Fruit fly (Drosophila melanogaster) whole organism, embryonic: ENCODE measurements around the gene CG9270.
A peak's percentile ranks its signal among the peaks of the same experiment; 100 is the strongest.

Experiments used
- Antp ChIP-seq: fragments of 200-800 bp; sonication (Bioruptor generic); optimal IDR thresholded peaks from 3 replicates; lab custom pipeline; 2016; ENCODE audit warnings: missing biosample characterization, missing genetic modification characterization
- CG10267 ChIP-seq: fragments of 200-800 bp; sonication (Bioruptor generic); optimal IDR thresholded peaks from 2 replicates; lab custom pipeline; 2018; ENCODE audit warnings: missing biosample characterization, mild to moderate bottlenecking, missing genetic modification characterization, moderate library complexity
- CG10654 ChIP-seq: fragments of 200-800 bp; sonication (Bioruptor generic); optimal IDR thresholded peaks from 2 replicates; lab custom pipeline; 2016; ENCODE audit warnings: missing biosample characterization, missing genetic modification characterization
- CG11695 ChIP-seq: fragments of 200-800 bp; sonication (Bioruptor generic); IDR thresholded peaks from 3 replicates; pipeline ENCODE4 v1.3.6; 2022; ENCODE audit warnings: missing biosample characterization, missing genetic modification characterization
- CG14710 ChIP-seq: fragments of 200-800 bp; sonication (Bioruptor generic); optimal IDR thresholded peaks from 3 replicates; lab custom pipeline; 2019; ENCODE audit warnings: missing biosample characterization, mild to moderate bottlenecking, missing genetic modification characterization, moderate library complexity
- CG17912 ChIP-seq: fragments of 200-800 bp; sonication (Bioruptor generic); optimal IDR thresholded peaks from 2 replicates; lab custom pipeline; 2018; ENCODE audit warnings: missing biosample characterization, mild to moderate bottlenecking, missing genetic modification characterization
- CG2116 ChIP-seq: fragments of 200-800 bp; sonication (Bioruptor generic); optimal IDR thresholded peaks from 3 replicates; lab custom pipeline; 2018; ENCODE audit warnings: missing biosample characterization, mild to moderate bottlenecking, missing genetic modification characterization
- CG2129 ChIP-seq: fragments of 200-800 bp; sonication (Bioruptor generic); IDR thresholded peaks from 2 replicates; pipeline ENCODE4 v1.3.6; 2022; ENCODE audit warnings: missing biosample characterization, missing genetic modification characterization; ENCODE audit not compliant: partially characterized antibody
- CG3065 ChIP-seq: fragments of 200-800 bp; sonication (Bioruptor generic); optimal IDR thresholded peaks from 2 replicates; lab custom pipeline; 2016; ENCODE audit warnings: missing biosample characterization, missing genetic modification characterization
- CG32532 ChIP-seq: fragments of 200-800 bp; sonication (Bioruptor generic); IDR thresholded peaks from 2 replicates; pipeline ENCODE4 v1.3.6; 2022; ENCODE audit warnings: missing biosample characterization, missing genetic modification characterization
- CG33557 ChIP-seq: fragments of 200-800 bp; sonication (Bioruptor generic); optimal IDR thresholded peaks from 2 replicates; lab custom pipeline; 2019; ENCODE audit warnings: missing biosample characterization, mild to moderate bottlenecking, missing genetic modification characterization, moderate library complexity
- CG4404 ChIP-seq: fragments of 200-800 bp; sonication (Bioruptor generic); IDR thresholded peaks from 2 replicates; pipeline ENCODE4 v1.3.6; 2022; ENCODE audit warnings: missing biosample characterization, missing genetic modification characterization
- CG7372 ChIP-seq: fragments of 200-800 bp; sonication (Bioruptor generic); IDR thresholded peaks from 2 replicates; pipeline ENCODE4 v1.3.6; 2022; ENCODE audit warnings: missing biosample characterization, missing genetic modification characterization
- CG7786 ChIP-seq: fragments of 200-800 bp; sonication (Bioruptor generic); optimal IDR thresholded peaks from 2 replicates; lab custom pipeline; 2016; ENCODE audit warnings: missing biosample characterization, missing genetic modification characterization
- CG7987 ChIP-seq: fragments of 200-800 bp; sonication (Bioruptor generic); optimal IDR thresholded peaks from 2 replicates; lab custom pipeline; 2018; ENCODE audit warnings: missing biosample characterization, mild to moderate bottlenecking, missing genetic modification characterization, moderate library complexity
- CG8359 ChIP-seq: fragments of 200-800 bp; sonication (Bioruptor generic); optimal IDR thresholded peaks from 2 replicates; lab custom pipeline; 2017; ENCODE audit warnings: missing biosample characterization, mild to moderate bottlenecking, missing genetic modification characterization, borderline replicate concordance
- CG8924 ChIP-seq: fragments of 200-800 bp; optimal IDR thresholded peaks from 3 replicates; lab custom pipeline; 2019; ENCODE audit warnings: missing biosample characterization, mild to moderate bottlenecking, missing genetic modification characterization, moderate library complexity
- Chrac-16 ChIP-seq: fragments of 200-800 bp; sonication (Bioruptor generic); optimal IDR thresholded peaks from 3 replicates; lab custom pipeline; 2016; ENCODE audit warnings: missing biosample characterization, missing genetic modification characterization
- Eip74EF ChIP-seq, 2 experiments: fragments of 200-800 bp in 1 of 2; fragments of >200 bp in 1 of 2; sonication (Bioruptor generic) in 1 of 2; optimal IDR thresholded peaks; 2 replicates each; lab custom pipeline; 2017 to 2019; ENCODE audit warnings: missing biosample characterization in 2 of 2, missing genetic modification characterization in 2 of 2, mild to moderate bottlenecking in 1 of 2, moderate library complexity in 1 of 2
- Elba2 ChIP-seq: fragments of 200-800 bp; sonication (Bioruptor generic); optimal IDR thresholded peaks from 3 replicates; lab custom pipeline; 2016; ENCODE audit warnings: missing biosample characterization, missing genetic modification characterization
- H15 ChIP-seq: fragments of 200-800 bp; sonication (Bioruptor generic); IDR thresholded peaks from 3 replicates; pipeline ENCODE4 v1.3.6; 2022; ENCODE audit warnings: missing biosample characterization, missing genetic modification characterization
- Jarid2 ChIP-seq: fragments of 200-800 bp; sonication (Bioruptor generic); optimal IDR thresholded peaks from 3 replicates; lab custom pipeline; 2017; ENCODE audit warnings: mild to moderate bottlenecking, missing biosample characterization, missing genetic modification reagents, missing genetic modification characterization
- Mrtf ChIP-seq: fragments of 200-800 bp; sonication (Bioruptor generic); IDR thresholded peaks from 3 replicates; pipeline ENCODE4 v1.3.6; 2022; ENCODE audit warnings: missing biosample characterization, missing genetic modification characterization
- Oaz ChIP-seq: fragments of 200-800 bp; sonication (Bioruptor generic); IDR thresholded peaks from 2 replicates; pipeline ENCODE4 v1.3.6; 2022; ENCODE audit warnings: missing biosample characterization, missing genetic modification characterization
- Ptx1 ChIP-seq: fragments of 200-800 bp; sonication (Bioruptor generic); IDR thresholded peaks from 2 replicates; pipeline ENCODE4 v1.3.6; 2022; ENCODE audit warnings: missing biosample characterization, missing genetic modification characterization
- Rfx ChIP-seq: fragments of 200-800 bp; sonication (Bioruptor generic); IDR thresholded peaks from 2 replicates; pipeline ENCODE4 v1.3.6; 2022; ENCODE audit warnings: missing biosample characterization, missing genetic modification characterization
- Sin3A ChIP-seq: fragments of >200 bp; optimal IDR thresholded peaks from 2 replicates; lab custom pipeline; 2018
- Sry-β ChIP-seq: fragments of 200-800 bp; sonication (Bioruptor generic); optimal IDR thresholded peaks from 2 replicates; lab custom pipeline; 2018; ENCODE audit warnings: missing biosample characterization, mild to moderate bottlenecking, missing genetic modification characterization, moderate library complexity
- Stat92E ChIP-seq, 3 experiments: fragments of >200 bp in 2 of 3; fragments of 200-800 bp in 1 of 3; sonication (Bioruptor generic) in 1 of 3; optimal IDR thresholded peaks; 2 replicates each; lab custom pipeline; 2017 to 2019; ENCODE audit warnings: missing biosample characterization in 3 of 3, missing genetic modification characterization in 3 of 3, mild to moderate bottlenecking in 1 of 3, moderate library complexity in 1 of 3
- Taf1 ChIP-seq: fragments of 200-800 bp; sonication (Bioruptor generic); IDR thresholded peaks from 2 replicates; pipeline ENCODE4 v1.3.6; 2022; ENCODE audit warnings: missing biosample characterization, missing genetic modification characterization
- ase ChIP-seq: fragments of 200-800 bp; sonication (Bioruptor generic); IDR thresholded peaks from 3 replicates; pipeline ENCODE4 v1.3.6; 2022; ENCODE audit warnings: missing biosample characterization, missing genetic modification characterization
- cas ChIP-seq: fragments of 200-800 bp; sonication (Bioruptor generic); IDR thresholded peaks from 2 replicates; pipeline ENCODE4 v1.3.6; 2022; ENCODE audit warnings: missing biosample characterization, missing genetic modification characterization
- chif ChIP-seq, 2 experiments: fragments of 200-800 bp; sonication (Bioruptor generic); optimal IDR thresholded peaks; 3 replicates each; lab custom pipeline; 2016; ENCODE audit warnings: missing biosample characterization in 2 of 2, missing genetic modification characterization in 2 of 2
- croc ChIP-seq: fragments of 200-800 bp; sonication (Bioruptor generic); conservative IDR thresholded peaks from 3 replicates; pipeline ENCODE4 v1.3.6; 2022; ENCODE audit warnings: missing biosample characterization, missing genetic modification characterization
- disco-r ChIP-seq: fragments of 200-800 bp; sonication (Bioruptor generic); optimal IDR thresholded peaks from 2 replicates; lab custom pipeline; 2016; ENCODE audit warnings: missing biosample characterization, missing genetic modification characterization
- dpn ChIP-seq, 2 experiments: fragments of 200-800 bp; sonication (Bioruptor generic); optimal IDR thresholded peaks; 3 replicates each; lab custom pipeline; 2016; ENCODE audit warnings: missing biosample characterization in 2 of 2, missing genetic modification characterization in 2 of 2
- en ChIP-seq: fragments of 200-800 bp; sonication (Bioruptor generic); optimal IDR thresholded peaks from 2 replicates; lab custom pipeline; 2016; ENCODE audit warnings: missing biosample characterization, missing genetic modification characterization
- fu2 ChIP-seq: fragments of 200-800 bp; sonication (Bioruptor generic); optimal IDR thresholded peaks from 2 replicates; lab custom pipeline; 2016; ENCODE audit warnings: missing biosample characterization, missing genetic modification characterization
- ind ChIP-seq: fragments of 200-800 bp; sonication (Bioruptor generic); optimal IDR thresholded peaks from 3 replicates; lab custom pipeline; 2016; ENCODE audit warnings: missing biosample characterization, missing genetic modification characterization
- ken ChIP-seq: fragments of 200-800 bp; sonication (Bioruptor generic); IDR thresholded peaks from 3 replicates; pipeline ENCODE4 v1.3.6; 2022; ENCODE audit warnings: missing biosample characterization, missing genetic modification characterization
- lab ChIP-seq: fragments of 200-800 bp; sonication (Bioruptor generic); optimal IDR thresholded peaks from 3 replicates; lab custom pipeline; 2017; ENCODE audit warnings: missing biosample characterization, missing genetic modification characterization, mild to moderate bottlenecking, moderate library complexity, missing genetic modification reagents
- lola ChIP-seq, 3 experiments: fragments of >200 bp in 2 of 3; fragments of 200-800 bp in 1 of 3; sonication (Bioruptor generic) in 1 of 3; optimal IDR thresholded peaks; 2 replicates each; lab custom pipeline; 2017 to 2019; ENCODE audit warnings: missing biosample characterization in 3 of 3, missing genetic modification characterization in 3 of 3, mild to moderate bottlenecking in 1 of 3, moderate library complexity in 1 of 3
- mam ChIP-seq: fragments of 200-800 bp; sonication (Bioruptor generic); optimal IDR thresholded peaks from 3 replicates; lab custom pipeline; 2016; ENCODE audit warnings: missing biosample characterization, missing genetic modification characterization
- peb ChIP-seq: fragments of 200-800 bp; sonication (Bioruptor generic); IDR thresholded peaks from 2 replicates; pipeline ENCODE4 v1.3.6; 2022; ENCODE audit warnings: missing biosample characterization, missing genetic modification characterization
- sd ChIP-seq: fragments of 200-800 bp; sonication (Bioruptor generic); optimal IDR thresholded peaks from 3 replicates; lab custom pipeline; 2018; ENCODE audit warnings: missing biosample characterization, mild to moderate bottlenecking, missing genetic modification characterization, moderate library complexity
- sens ChIP-seq: fragments of 200-800 bp; sonication (Bioruptor generic); peaks from one replicate; lab custom pipeline; 2016; ENCODE audit warnings: missing biosample characterization, missing genetic modification characterization
- so ChIP-seq: fragments of 200-800 bp; sonication (Bioruptor generic); IDR thresholded peaks from 3 replicates; pipeline ENCODE4 v1.3.6; 2022; ENCODE audit warnings: missing biosample characterization, missing genetic modification characterization
- ssp ChIP-seq: fragments of 200-800 bp; sonication (Bioruptor generic); IDR thresholded peaks from 2 replicates; pipeline ENCODE4 v1.3.6; 2022; ENCODE audit warnings: missing biosample characterization, missing genetic modification characterization
- tin ChIP-seq: fragments of 200-800 bp; sonication (Bioruptor generic); optimal IDR thresholded peaks from 3 replicates; lab custom pipeline; 2016; ENCODE audit warnings: missing biosample characterization, missing genetic modification characterization
- tio ChIP-seq: fragments of 200-800 bp; sonication (Bioruptor generic); optimal IDR thresholded peaks from 2 replicates; lab custom pipeline; 2017; ENCODE audit warnings: missing biosample characterization, missing genetic modification characterization, inconsistent platforms
- vvl ChIP-seq: fragments of 200-800 bp; sonication (Bioruptor generic); IDR thresholded peaks from 2 replicates; pipeline ENCODE4 v1.3.6; 2022; ENCODE audit warnings: missing biosample characterization, missing genetic modification characterization
- z ChIP-seq: fragments of 200-800 bp; sonication (Bioruptor generic); IDR thresholded peaks from 3 replicates; pipeline ENCODE4 v1.3.6; 2022; ENCODE audit warnings: missing biosample characterization, missing genetic modification characterization

The CG9270 gene

DNA sequence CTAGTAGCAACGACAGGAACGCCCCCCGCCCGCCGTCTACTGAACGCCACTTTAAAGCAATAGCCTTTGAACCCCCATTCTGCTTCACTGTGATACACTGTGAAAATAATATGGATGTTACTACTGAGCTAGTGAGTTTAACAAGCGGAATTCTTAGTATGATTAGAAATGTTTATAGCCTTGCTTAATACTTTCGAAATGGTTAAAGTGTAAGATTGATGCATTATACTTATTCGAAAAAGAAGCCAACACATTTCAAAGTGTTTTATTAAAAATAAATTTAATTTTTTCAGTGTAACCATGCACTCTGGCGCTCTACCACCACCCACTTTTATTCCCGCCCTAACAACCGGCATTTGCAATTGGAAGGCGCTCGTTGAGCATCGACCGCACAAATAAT, 10.4 kb upstream of the CG9270 start (continued):
- TF ChIP-seq Ptx1 (GFP tag; lab: Robert Waterston, UW) (peak; percentile 51), CG7372 (GFP tag; lab: Robert Waterston, UW) (no peak), Chrac-16 (GFP tag; lab: Kevin White, UChicago) (peak; percentile 31), dpn (GFP tag; optimal IDR thresholded peaks at IDR 0.05; lab: Kevin White, UChicago) (peak in 1 of 2 experiments; percentile 29), CG2116 (GFP tag; lab: Kevin White, UChicago) (no peak), ssp (GFP tag; lab: Robert Waterston, UW) (no peak; the same call in 1 of the 2 replicates), CG2129 (GFP tag; lab: Robert Waterston, UW) (no peak), sens (GFP tag; lab: Kevin White, UChicago) (peak; percentile 92), Stat92E (GFP tag; optimal IDR thresholded peaks at IDR 0.05; lab: Kevin White, UChicago) (no peak), ind (GFP tag; lab: Kevin White, UChicago) (peak; percentile 8), lab (GFP tag; lab: Kevin White, UChicago) (peak; percentile 11), CG8359 (GFP tag; lab: Kevin White, UChicago) (peak; percentile 16), CG32532 (GFP tag; lab: Robert Waterston, UW) (no peak), ken (GFP tag; lab: Robert Waterston, UW) (0 out of 3 replicates have a peak, but pooled peaks have one; percentile 35), en (GFP tag; lab: Kevin White, UChicago) (no peak), peb (GFP tag; lab: Robert Waterston, UW) (no peak), Taf1 (GFP tag; lab: Robert Waterston, UW) (no peak), CG10267 (tag; lab: Kevin White, UChicago) (peak; percentile 40), Sin3A (lab: Kevin White, UChicago) (no peak), CG14710 (peak; percentile 42), fu2 (GFP tag; lab: Kevin White, UChicago) (no peak), H15 (GFP tag; lab: Robert Waterston, UW) (0 out of 3 replicates have a peak, but pooled peaks have one; percentile 34), tio (GFP tag; lab: Kevin White, UChicago) (peak; percentile 41), Oaz (no peak), CG7786 (GFP tag; lab: Kevin White, UChicago) (no peak), Eip74EF (GFP tag; optimal IDR thresholded peaks at IDR 0.05; lab: Kevin White, UChicago) (no peak), Rfx (GFP tag; lab: Robert Waterston, UW) (0 out of 2 replicates have a peak, but pooled peaks have one; percentile 6), Mrtf (GFP tag; lab: Robert Waterston, UW) (no peak), Jarid2 (GFP tag; lab: Kevin White, UChicago) (no peak), CG11695 (GFP tag; lab: Robert Waterston, UW) (0 out of 3 replicates have a peak, but pooled peaks have one; percentile 31), CG3065 (no peak), z (GFP tag; lab: Robert Waterston, UW) (no peak), disco-r (GFP tag; lab: Kevin White, UChicago) (no peak), tin (GFP tag; lab: Kevin White, UChicago) (peak; percentile 7), Sry-β (no peak), CG10654 (GFP tag; lab: Kevin White, UChicago) (peak; percentile 12), cas (GFP tag; lab: Robert Waterston, UW) (no peak), so (no peak), CG33557 (peak; percentile 24), croc (GFP tag; lab: Robert Waterston, UW) (peak; percentile 46), Elba2 (GFP tag; lab: Kevin White, UChicago) (no peak), sd (tag; lab: Kevin White, UChicago) (no peak), ase (GFP tag; lab: Robert Waterston, UW) (no peak), lola (GFP tag; optimal IDR thresholded peaks at IDR 0.05; lab: Kevin White, UChicago) (peak in 1 of 3 experiments; percentile 43), Antp (GFP tag; lab: Kevin White, UChicago) (no peak), vvl (GFP tag; lab: Robert Waterston, UW) (peak; percentile 55), CG17912 (GFP tag; lab: Kevin White, UChicago) (no peak), CG8924 (peak; percentile 33), mam (GFP tag; lab: Kevin White, UChicago) (no peak), CG4404 (GFP tag; lab: Robert Waterston, UW) (no peak), chif (GFP tag; optimal IDR thresholded peaks at IDR 0.05; lab: Kevin White, UChicago) (peak in 1 of 2 experiments; percentile 7), CG7987 (GFP tag; lab: Kevin White, UChicago) (no peak)
